Fruit fly (Drosophila melanogaster) whole organism, larva: ENCODE measurements around the gene CG15056.

ENCODE experiments used
- noc ChIP-seq: fragments of 200-800 bp; sonication (Bioruptor generic); optimal IDR thresholded peaks from 3 replicates; lab custom pipeline; 2019; ENCODE audit warnings: missing biosample characterization, mild to moderate bottlenecking, missing genetic modification characterization, moderate library complexity

Gene CG15056

DNA sequence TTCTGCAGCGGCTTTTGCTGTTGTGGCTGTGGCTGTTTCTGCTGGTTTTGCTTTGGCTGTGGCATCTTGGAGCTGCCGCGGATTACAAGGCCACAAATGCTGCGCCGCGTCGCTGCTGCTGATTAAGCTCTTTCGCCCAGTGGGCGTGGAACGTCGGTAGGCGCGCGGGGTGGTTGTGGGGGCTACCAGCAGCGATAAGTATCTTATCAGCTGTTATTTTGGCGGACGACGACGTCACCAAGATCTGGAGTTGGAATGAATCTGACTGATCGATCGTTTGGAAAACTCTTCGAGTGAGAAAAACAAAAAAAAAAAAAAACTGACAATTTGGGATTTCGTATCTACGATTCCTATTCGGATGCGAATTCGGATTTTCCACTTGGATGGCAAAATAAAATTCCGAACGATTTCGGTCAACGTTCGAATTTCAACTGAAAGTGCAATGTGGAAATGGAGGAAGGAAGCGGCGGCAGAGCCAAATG, 11.0 kb upstream of the CG15056 start:
- TF ChIP-seq noc: no peak

DNA sequence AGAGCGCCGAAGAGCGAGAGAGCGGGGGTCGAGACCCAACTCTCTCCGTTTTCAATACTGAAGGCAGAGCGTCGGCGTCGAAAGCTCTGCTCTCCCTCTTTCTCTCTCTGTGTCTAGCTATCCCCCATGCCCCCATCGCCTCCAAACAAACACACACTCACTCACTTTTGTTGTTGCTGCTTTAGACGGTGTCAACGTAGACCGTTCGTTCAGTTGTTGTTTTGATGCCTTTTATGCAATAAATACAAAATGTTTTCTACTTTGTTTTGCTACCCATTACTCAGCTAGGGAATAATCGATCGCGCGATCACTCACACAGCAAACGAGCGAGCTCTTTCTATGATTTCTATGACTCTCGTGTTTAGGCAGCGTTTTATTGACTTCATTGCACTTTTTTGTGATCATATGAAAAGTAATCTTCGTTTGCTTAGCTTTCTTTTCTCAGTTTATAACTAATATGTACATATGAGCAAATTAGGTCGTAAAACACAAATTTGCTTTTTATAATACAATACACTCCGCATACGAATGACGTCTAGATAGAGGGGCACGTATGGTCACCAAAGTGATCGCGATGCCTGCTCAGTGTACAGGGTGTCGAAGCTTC, 10.5 kb upstream of the CG15056 start:
- TF ChIP-seq noc: peak; percentile 81

DNA sequence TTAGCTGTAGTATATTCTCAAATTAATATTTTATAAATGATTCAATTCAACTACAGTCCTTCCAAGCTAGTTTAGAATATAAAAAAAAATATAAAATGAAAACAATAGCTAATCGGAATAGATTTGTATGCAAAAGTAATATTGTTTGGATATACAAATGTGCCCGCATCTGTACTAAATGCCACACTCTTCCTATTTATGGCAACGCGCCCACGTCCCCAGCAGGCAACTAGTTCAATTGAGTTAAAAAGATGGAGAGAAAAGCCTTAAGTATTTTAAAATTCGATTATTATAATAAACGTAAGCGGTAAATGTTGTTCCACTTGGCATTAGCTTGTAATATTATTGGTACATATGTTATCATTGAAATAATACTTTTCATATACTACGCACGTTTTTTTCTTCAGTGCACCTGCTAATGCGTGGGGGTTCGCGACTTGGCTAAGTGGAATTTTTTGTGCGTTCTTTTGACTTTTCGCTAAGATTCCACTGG, 9.6 kb upstream of the CG15056 start:
- peak; percentile 77 for TF ChIP-seq noc

DNA sequence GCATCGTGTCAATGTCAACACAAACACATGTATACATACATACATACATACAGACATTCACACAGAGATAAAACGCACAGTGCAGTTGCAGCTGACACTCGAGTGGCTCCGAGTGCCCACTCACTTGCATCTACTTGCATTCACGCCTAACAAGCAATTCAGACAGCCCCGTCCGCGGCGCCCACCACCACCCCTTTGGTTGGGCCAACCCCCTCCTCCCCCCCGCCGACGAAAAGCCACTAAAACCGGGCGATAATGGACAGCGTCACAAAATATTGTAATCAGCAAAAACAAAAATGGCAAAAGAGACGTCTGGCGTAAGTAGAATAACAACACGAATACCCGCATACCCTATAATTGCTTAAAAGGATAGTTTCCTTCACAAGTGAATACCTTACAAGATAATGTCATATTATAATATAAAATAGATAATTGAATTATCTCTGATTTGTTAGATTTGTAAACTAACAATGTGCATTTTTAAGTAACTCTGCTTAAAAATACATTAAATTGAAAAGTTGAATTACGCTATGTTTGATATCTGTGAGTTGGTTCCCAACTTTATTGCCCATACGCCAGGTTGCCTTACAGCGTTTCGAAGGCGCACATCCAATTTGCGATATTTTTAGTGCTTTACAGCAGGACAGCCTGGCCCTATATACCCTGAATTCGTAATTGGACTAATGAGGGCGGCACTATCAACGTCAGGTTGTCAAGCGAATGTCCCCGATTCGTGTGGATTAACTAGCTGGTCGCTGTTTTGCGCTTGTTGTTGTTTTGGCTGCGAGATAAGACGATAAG, 8.4 kb upstream of the CG15056 start:
- TF ChIP-seq noc: peak; percentile 67

DNA sequence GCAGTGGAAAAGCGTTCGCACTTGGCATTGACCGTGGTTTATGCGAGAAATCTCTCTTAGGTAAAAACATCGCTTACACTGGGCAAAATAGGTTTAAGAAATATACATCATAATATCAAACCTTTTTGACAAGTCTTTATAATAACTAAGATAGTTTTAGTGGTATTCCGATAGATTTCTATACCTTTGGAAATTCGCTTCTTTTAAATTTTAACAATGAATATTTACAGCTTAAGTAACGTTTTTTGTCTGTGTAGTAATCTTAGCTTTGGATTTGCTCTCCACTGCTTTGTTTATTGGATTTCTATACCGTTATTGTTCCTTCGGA, 7.9 kb upstream of the CG15056 start:
- TF ChIP-seq noc: no peak

DNA sequence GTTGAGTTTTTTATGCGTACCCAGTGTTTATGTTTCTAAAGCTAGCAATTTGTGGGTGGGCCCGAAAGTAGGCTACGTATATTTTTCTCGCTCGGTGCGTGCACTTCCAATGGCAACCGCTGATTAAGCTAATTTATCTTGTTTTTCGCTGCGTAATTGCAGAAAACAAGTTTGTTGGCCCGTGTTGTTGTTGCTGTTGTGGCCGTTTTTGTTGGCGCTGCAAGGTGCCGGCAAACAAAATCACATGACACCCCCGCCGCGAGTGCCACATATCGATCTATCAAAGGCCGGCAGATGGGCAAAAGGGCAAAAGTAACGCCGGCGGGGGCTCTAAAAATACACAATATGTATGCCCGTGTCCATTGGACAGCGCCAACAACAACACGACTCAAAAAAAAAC, 5.8 kb upstream of the CG15056 start:
- TF ChIP-seq noc: no peak

DNA sequence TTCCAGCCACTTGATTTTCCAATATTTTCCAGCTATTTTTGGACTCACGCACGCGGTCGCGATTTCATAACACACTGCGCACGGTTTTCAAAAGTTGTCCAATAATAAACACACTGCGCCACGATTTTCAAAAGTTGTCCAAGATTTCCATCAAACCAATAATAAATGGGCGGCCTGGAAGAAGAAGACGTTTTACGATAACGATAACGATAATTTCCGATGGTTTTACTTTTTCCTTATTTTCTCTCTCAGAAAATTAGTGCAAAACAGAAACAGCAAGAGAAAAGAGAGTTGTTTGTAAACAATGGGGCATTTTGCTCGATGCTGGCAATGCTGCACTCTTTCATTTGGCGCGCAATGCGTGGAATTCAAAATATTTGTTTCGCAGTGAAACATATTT, 5.3 kb upstream of the CG15056 start, which contains the start of gene Nt5b:
TSS of gene Nt5b (minus strand) at position 207 of the 400 bp plus-strand sequence.
- TF ChIP-seq noc: no peak

DNA sequence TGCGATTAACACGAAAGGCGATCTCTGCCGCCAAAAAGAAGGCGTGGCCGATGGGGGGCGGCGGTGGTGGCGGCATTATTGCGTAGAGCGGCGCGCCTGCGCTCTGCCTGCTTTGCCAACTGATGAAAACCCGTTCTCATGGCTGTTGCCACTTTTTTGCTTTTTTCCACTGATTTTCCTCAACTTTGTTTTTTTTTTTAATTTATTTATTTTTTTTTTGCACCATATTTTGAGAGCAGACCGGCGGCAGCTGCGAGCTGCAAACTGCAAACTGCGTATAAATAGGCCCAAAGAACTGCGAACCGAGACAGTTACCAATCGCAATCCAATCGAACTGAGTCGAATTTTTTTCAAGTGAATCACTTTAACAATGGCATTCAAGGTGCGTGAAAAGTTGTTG, 6.9 kb downstream of the CG15056 start, which contains the start of gene CG42323:
TSS of gene CG42323 (plus strand) at position 302 of the 400 bp plus-strand sequence.
- no peak for TF ChIP-seq noc

DNA sequence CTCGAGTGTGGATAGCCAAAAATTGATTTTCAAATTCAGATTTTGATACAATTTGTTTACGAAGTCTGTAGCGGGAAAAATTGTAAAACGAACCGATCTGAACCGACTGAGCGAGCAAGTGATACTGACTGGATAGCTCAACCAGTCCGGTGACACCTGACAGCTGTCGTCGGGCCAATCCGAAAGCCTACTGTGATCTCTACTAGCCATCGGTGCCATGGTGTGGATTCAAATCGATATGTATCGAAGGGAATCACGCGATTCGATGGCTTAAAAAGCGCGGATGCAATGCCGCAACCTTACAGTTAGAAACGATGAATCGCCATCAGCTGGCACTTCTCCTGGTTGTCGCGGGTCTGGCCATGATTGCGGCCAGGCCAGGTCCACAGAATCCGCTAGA, 22.0 kb downstream of the CG15056 start, which contains the start of gene CG6290:
TSS of gene CG6290 (plus strand) at position 301 of the 400 bp plus-strand sequence.
- TF ChIP-seq noc: no peak

DNA sequence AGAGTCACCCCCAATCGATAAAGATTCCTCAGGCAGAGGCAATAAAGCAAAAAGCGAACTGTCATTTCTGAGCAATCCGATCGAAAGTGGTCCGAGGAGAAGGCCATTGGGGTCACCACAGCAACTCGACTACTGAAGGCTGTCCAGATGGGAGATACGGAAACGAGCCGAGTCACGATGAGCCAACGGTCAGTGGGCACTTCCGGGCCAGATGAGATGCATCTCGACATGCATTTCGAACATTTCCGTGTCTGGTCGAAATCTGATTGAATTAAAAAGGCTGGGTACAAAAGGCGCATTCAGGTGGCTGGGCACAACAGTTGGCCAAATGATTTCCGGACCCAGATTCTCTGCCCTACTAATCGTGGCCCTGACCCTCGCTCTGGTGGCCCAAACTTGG, 23.4 kb downstream of the CG15056 start, which contains the start of gene CG32551:
TSS of gene CG32551 (plus strand) at position 301 of the 400 bp plus-strand sequence.
- TF ChIP-seq noc: no peak

DNA sequence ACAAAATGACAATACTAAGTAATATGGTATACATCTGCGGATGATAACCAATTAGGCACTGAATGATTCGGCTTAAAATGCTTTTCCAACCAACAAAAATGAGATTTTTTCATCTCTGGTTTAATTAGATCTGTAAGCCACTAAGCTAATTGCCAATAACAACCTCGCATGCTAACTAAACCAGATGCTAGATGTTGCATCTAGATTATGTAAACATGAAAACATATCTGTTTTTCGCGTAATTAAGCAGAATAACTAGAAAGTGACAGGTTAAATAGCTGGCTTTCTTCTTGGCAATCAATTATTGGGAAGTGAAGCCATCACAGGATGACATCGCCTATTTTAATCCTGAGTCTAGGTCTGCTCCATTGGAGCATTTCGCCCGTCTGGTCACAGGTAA, 24.2 kb downstream of the CG15056 start, which contains the start of gene CG43841:
TSS of gene CG43841 (plus strand) at position 301 of the 400 bp plus-strand sequence.
- TF ChIP-seq noc: no peak

DNA sequence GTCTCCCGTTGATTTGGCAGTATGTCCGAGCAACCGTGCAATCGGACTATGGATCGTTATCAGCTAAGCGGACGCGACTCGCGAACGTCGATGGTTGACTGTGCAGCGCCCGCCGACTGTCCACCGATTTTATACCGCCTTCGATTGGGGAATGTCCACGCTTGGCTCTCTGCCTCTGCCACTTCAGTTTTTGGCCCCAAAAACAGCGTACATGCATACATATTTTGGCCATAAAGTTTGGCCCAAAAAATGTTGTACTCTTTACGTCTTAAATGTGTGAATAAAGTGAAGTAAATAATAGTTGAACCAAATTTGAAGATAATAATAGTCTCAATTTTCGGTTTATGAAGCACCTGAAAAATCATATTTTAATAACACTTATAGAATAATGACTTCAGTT, 25.3 kb downstream of the CG15056 start, which contains the start of gene CG32548:
TSS of gene CG32548 (minus strand) at position 101 of the 400 bp plus-strand sequence.
- no peak for TF ChIP-seq noc

DNA sequence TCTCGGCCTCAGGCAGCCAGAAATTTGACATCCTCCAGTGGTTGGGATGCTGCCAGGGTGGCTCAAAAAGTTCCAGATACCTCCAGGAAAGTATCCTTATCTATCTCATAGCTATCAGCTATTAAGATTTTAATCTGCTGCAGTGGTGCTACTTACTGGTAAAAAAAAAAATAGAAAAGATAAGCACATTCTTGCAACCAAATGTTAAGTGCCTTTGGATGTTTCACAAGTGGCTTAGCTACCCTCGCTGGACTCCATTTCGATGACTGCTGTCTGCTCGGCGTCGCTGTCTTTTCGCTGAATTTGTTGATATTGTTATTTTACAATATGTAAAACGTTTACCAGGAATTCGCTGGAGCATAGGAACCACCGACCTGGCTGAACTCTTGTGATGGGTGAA, 37.5 kb downstream of the CG15056 start:
- TF ChIP-seq noc: no peak

DNA sequence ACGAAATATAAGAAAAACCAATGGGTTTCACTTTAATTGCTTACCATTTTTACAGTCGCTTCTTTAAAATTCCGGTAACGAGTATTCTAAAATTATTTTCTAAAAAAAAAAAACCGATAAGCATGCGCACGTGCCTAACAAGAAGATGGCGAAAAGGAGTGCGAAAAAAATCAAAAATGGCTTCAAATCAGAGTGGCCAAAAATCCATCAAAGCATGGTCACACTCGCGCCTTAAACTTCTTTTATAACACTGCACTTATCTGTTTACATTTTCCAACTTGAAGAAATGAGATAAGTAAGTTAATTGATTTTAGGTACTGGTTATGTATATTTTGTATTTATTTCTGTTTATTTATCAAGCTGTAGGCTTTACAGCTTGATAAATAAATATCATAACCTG, 45.1 kb downstream of the CG15056 start, which contains the start of gene CG43843:
TSS of gene CG43843 (minus strand) at position 101 of the 400 bp plus-strand sequence.
- no peak for TF ChIP-seq noc
